Fruit fly (Drosophila melanogaster): ENCODE measurements around the gene CG14275.

CG14275 gene

DNA sequence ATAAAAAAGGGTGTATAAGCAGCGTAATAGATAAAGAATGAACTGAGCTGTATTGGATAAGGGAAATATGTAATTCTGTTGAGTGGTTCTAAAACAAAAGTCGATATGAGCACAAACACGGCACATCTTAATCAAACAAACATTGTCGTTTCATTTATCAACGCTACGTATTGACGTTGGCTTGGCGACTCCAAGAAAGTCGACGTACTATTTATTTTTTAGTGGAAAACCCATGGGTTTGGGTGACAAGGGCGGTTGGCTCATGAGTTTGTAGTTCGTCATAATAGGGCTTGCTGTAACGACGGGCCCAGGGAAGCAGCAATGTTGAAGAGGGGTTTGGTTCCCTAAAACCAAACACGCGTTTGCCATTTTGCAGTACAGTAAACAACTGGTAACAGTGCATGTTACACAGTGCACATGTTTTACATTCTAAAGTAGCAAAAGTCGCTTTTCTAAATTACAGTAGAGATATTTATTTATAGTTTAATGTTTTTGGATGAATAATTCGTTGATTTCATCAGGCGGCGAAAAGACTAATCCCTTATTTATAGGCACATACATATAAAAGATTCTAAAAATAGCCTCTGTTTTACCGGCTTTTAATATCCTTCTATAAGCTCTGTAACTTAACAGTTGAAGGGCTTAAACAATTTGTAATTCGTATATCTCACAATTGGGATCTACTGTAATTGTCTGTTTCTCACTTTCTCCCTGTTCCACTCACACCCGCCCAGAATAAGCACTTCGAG, 34.1 kb downstream of the CG14275 start:
- TF ChIP-seq zen (tag; optimal IDR thresholded peaks at IDR 0.05) = no peak
- no peak for TF ChIP-seq wek (GFP tag; optimal IDR thresholded peaks at IDR 0.05)
- TF ChIP-seq CG7556 (GFP tag; optimal IDR thresholded peaks at IDR 0.05) = peak; percentile 44
- TF ChIP-seq CG31441 (GFP tag; IDR thresholded peaks at IDR 0.05) = 0 out of 2 replicates have a peak, but pooled peaks have one; percentile 20
- TF ChIP-seq Fer3 (tag; optimal IDR thresholded peaks at IDR 0.05) = peak; percentile 16
- TF ChIP-seq CG32772 (GFP tag; IDR thresholded peaks at IDR 0.05) = no peak
- TF ChIP-seq Jarid2 (GFP tag; optimal IDR thresholded peaks at IDR 0.05) = no peak
- TF ChIP-seq al (GFP tag; IDR thresholded peaks at IDR 0.05) = no peak
- TF ChIP-seq lab (GFP tag; optimal IDR thresholded peaks at IDR 0.05) = peak; percentile 49
- TF ChIP-seq tin (GFP tag; optimal IDR thresholded peaks at IDR 0.05) = no peak
- TF ChIP-seq HLHmδ (GFP tag; optimal IDR thresholded peaks at IDR 0.05) = no peak
- TF ChIP-seq CG11456 (GFP tag; IDR thresholded peaks at IDR 0.05) = peak; percentile 35; the same call in 1 of the 3 replicates
- TF ChIP-seq CG7357 (GFP tag; IDR thresholded peaks at IDR 0.05) = no peak
- no peak for TF ChIP-seq Lpt (GFP tag; optimal IDR thresholded peaks at IDR 0.05)
- TF ChIP-seq E2f1 (GFP tag; IDR thresholded peaks at IDR 0.05) = no peak
- peak; percentile 13 for TF ChIP-seq CG12299 (tag; optimal IDR thresholded peaks at IDR 0.05)
- peak; percentile 14 for TF ChIP-seq CG4424 (GFP tag; optimal IDR thresholded peaks at IDR 0.05)
- no peak for TF ChIP-seq CG13894 (tag; optimal IDR thresholded peaks at IDR 0.05)
- TF ChIP-seq pros (GFP tag; optimal IDR thresholded peaks at IDR 0.05) = peak; percentile 51
- peak; percentile 50 for TF ChIP-seq CG2120 (GFP tag; optimal IDR thresholded peaks at IDR 0.05)
- no peak for TF ChIP-seq CG30020 (tag; optimal IDR thresholded peaks at IDR 0.05)
- TF ChIP-seq CG9932 (GFP tag; IDR thresholded peaks at IDR 0.05) = no peak
- peak; percentile 38; the same call in 1 of the 3 replicates for TF ChIP-seq CG2199 (GFP tag; IDR thresholded peaks at IDR 0.05)
- TF ChIP-seq sima (GFP tag; optimal IDR thresholded peaks at IDR 0.05) = no peak
- no peak for TF ChIP-seq Taf1 (GFP tag; IDR thresholded peaks at IDR 0.05)
- no peak for TF ChIP-seq Mad (GFP tag; optimal IDR thresholded peaks at IDR 0.05)
- TF ChIP-seq pho (GFP tag; optimal IDR thresholded peaks at IDR 0.05) = peak; percentile 15
- no peak for TF ChIP-seq CG5180 (GFP tag; optimal IDR thresholded peaks at IDR 0.05)
- peak; percentile 50 for TF ChIP-seq Blimp-1 (GFP tag; optimal IDR thresholded peaks at IDR 0.05)
- TF ChIP-seq Xbp1 (GFP tag; optimal IDR thresholded peaks at IDR 0.05) = peak; percentile 23
- TF ChIP-seq pita (GFP tag; optimal IDR thresholded peaks at IDR 0.05) = no peak
- no peak for TF ChIP-seq knrl (GFP tag; IDR thresholded peaks at IDR 0.05; ENCODE audit: partially characterized antibody)
- no peak for TF ChIP-seq btn (GFP tag; optimal IDR thresholded peaks at IDR 0.05)
- TF ChIP-seq CHES-1-like (GFP tag; optimal IDR thresholded peaks at IDR 0.05) = peak; percentile 10
- TF ChIP-seq CG11560 (tag; IDR thresholded peaks at IDR 0.05) = no peak
- TF ChIP-seq CG10267 (tag; optimal IDR thresholded peaks at IDR 0.05) = peak; percentile 15
- TF ChIP-seq Antp (GFP tag; optimal IDR thresholded peaks at IDR 0.05) = no peak
- no peak for TF ChIP-seq kay (GFP tag; optimal IDR thresholded peaks at IDR 0.05)
- no peak for TF ChIP-seq B-H1 (GFP tag; IDR thresholded peaks at IDR 0.05)
- TF ChIP-seq Sox102F (GFP tag; optimal IDR thresholded peaks at IDR 0.05) = peak; percentile 20
- TF ChIP-seq crc (GFP tag; optimal IDR thresholded peaks at IDR 0.05) = peak; percentile 4
- TF ChIP-seq phol (tag; optimal IDR thresholded peaks at IDR 0.05) = peak; percentile 40
- no peak for TF ChIP-seq CG3407 (GFP tag; optimal IDR thresholded peaks at IDR 0.05)
- no peak for TF ChIP-seq corto (GFP tag; optimal IDR thresholded peaks at IDR 0.05)
- TF ChIP-seq CG8388 (GFP tag; optimal IDR thresholded peaks at IDR 0.05) = no peak
- no peak for TF ChIP-seq Rx (GFP tag; IDR thresholded peaks at IDR 0.05)
- TF ChIP-seq br (optimal IDR thresholded peaks at IDR 0.05) = no peak
- no peak for TF ChIP-seq Camta (GFP tag; optimal IDR thresholded peaks at IDR 0.05)
- no peak for TF ChIP-seq ewg (GFP tag; optimal IDR thresholded peaks at IDR 0.05)
- TF ChIP-seq sd (tag; optimal IDR thresholded peaks at IDR 0.05) = no peak

Measured in whole organism, embryonic.